Worm (Caenorhabditis elegans) whole organism, midembryonic: ENCODE data around the gene Y64G10A.7.

ENCODE experiments used
- cog-1 ChIP-seq: sonication (generic microtip); optimal IDR thresholded peaks from 2 replicates; lab custom pipeline; 2016; ENCODE audit warnings: missing genetic modification characterization, missing compliant biosample characterization
- flt-1 ChIP-seq: fragments of 200-800 bp; sonication (Bioruptor generic); IDR thresholded peaks from 2 replicates; pipeline ENCODE4 v1.3.6; 2022; ENCODE audit warnings: missing genetic modification characterization, missing compliant biosample characterization
- klf-2 ChIP-seq: fragments of 200-800 bp; sonication (Bioruptor generic); conservative IDR thresholded peaks from 2 replicates; pipeline ENCODE4 v1.3.6; 2022; ENCODE audit warnings: missing genetic modification reagents, missing genetic modification characterization, missing compliant biosample characterization
- med-1 ChIP-seq: sonication (generic microtip); optimal IDR thresholded peaks from 2 replicates; lab custom pipeline; 2017; ENCODE audit warnings: missing genetic modification characterization, mild to moderate bottlenecking, missing compliant biosample characterization, antibody characterized with exemption, missing genetic modification reagents; ENCODE audit not compliant: insufficient read depth
- ztf-23 ChIP-seq: fragments of 200-800 bp; sonication (Bioruptor generic); IDR thresholded peaks from 2 replicates; pipeline ENCODE4 v1.3.6; 2022; ENCODE audit warnings: missing genetic modification reagents, missing genetic modification characterization, missing compliant biosample characterization

ce11 chrIV:14305813-14306212 is 14.1 kb downstream of the Y64G10A.7 start:
- TF ChIP-seq ztf-23 (GFP tag; lab: Robert Waterston, UW) (no peak), med-1 (GFP tag; lab: Kevin White, UChicago) (no peak), flt-1 (no peak), cog-1 (no peak), klf-2 (GFP tag; lab: Robert Waterston, UW) (no peak)
